Fruit fly (Drosophila melanogaster) whole organism, prepupa: ENCODE results near the gene cass.

Experiments used
- CG10631 ChIP-seq: fragments of 200-800 bp; sonication (Bioruptor generic); optimal IDR thresholded peaks from 2 replicates; lab custom pipeline; 2016; ENCODE audit warnings: missing biosample characterization, missing genetic modification characterization
- CG10669 ChIP-seq: fragments of 200-800 bp; sonication (Bioruptor generic); optimal IDR thresholded peaks from 3 replicates; lab custom pipeline; 2018; ENCODE audit warnings: missing biosample characterization, mild to moderate bottlenecking, missing genetic modification characterization, moderate library complexity
- CG11294 ChIP-seq: fragments of 200-800 bp; sonication (Bioruptor generic); IDR thresholded peaks from 2 replicates; pipeline ENCODE4 v1.3.6; 2022; ENCODE audit warnings: missing biosample characterization, missing genetic modification characterization
- CG11762 ChIP-seq: fragments of 200-800 bp; sonication (Bioruptor generic); optimal IDR thresholded peaks from 3 replicates; lab custom pipeline; 2016; ENCODE audit warnings: missing biosample characterization, missing genetic modification characterization; ENCODE audit not compliant: insufficient read depth
- CG11902 ChIP-seq: fragments of 200-800 bp; sonication (Bioruptor generic); optimal IDR thresholded peaks from 3 replicates; lab custom pipeline; 2016; ENCODE audit warnings: missing biosample characterization, missing genetic modification characterization
- CG15336 ChIP-seq: fragments of 200-800 bp; sonication (Bioruptor generic); IDR thresholded peaks from 2 replicates; pipeline ENCODE4 v1.3.6; 2022; ENCODE audit warnings: missing biosample characterization, missing genetic modification characterization
- CG32006 ChIP-seq: fragments of 200-800 bp; sonication (Bioruptor generic); optimal IDR thresholded peaks from 3 replicates; lab custom pipeline; 2017; ENCODE audit warnings: missing biosample characterization, mild to moderate bottlenecking, missing genetic modification characterization
- CG34406 ChIP-seq: fragments of 200-800 bp; sonication (Bioruptor generic); optimal IDR thresholded peaks from 3 replicates; lab custom pipeline; 2016; ENCODE audit warnings: missing biosample characterization, missing genetic modification characterization
- CG4318 ChIP-seq: fragments of 200-800 bp; sonication (Bioruptor generic); optimal IDR thresholded peaks from 3 replicates; lab custom pipeline; 2017; ENCODE audit warnings: missing biosample characterization, mild to moderate bottlenecking, missing genetic modification characterization
- CG6792 ChIP-seq: fragments of 200-800 bp; sonication (Bioruptor generic); optimal IDR thresholded peaks from 3 replicates; lab custom pipeline; 2016; ENCODE audit warnings: missing biosample characterization, missing genetic modification characterization
- CG6854 ChIP-seq: fragments of 200-800 bp; sonication (Bioruptor generic); optimal IDR thresholded peaks from 2 replicates; lab custom pipeline; 2017; ENCODE audit warnings: missing biosample characterization, mild to moderate bottlenecking, missing genetic modification characterization
- CG7368 ChIP-seq: fragments of 200-800 bp; sonication (Bioruptor generic); optimal IDR thresholded peaks from 3 replicates; lab custom pipeline; 2016; ENCODE audit warnings: missing biosample characterization, missing genetic modification characterization
- CG8119 ChIP-seq: fragments of 200-800 bp; sonication (Bioruptor generic); IDR thresholded peaks from 3 replicates; pipeline ENCODE4 v1.3.6; 2022; ENCODE audit warnings: missing biosample characterization, missing genetic modification characterization
- CG8319 ChIP-seq: fragments of 200-800 bp; sonication (Bioruptor generic); optimal IDR thresholded peaks from 3 replicates; lab custom pipeline; 2016; ENCODE audit warnings: missing biosample characterization, missing genetic modification characterization
- CG8632 ChIP-seq: fragments of 200-800 bp; sonication (Bioruptor generic); optimal IDR thresholded peaks from 3 replicates; lab custom pipeline; 2016; ENCODE audit warnings: missing biosample characterization, missing genetic modification characterization
- CG9139 ChIP-seq: fragments of 200-800 bp; sonication (Bioruptor generic); optimal IDR thresholded peaks from 3 replicates; lab custom pipeline; 2017; ENCODE audit warnings: missing biosample characterization, mild to moderate bottlenecking, missing genetic modification characterization
- Eip75B ChIP-seq: fragments of 200-800 bp; sonication (Bioruptor generic); optimal IDR thresholded peaks from 3 replicates; lab custom pipeline; 2016; ENCODE audit warnings: missing biosample characterization, missing genetic modification characterization
- Eip93F ChIP-seq: fragments of 200-800 bp; sonication (Bioruptor generic); optimal IDR thresholded peaks from 2 replicates; lab custom pipeline; 2016; ENCODE audit warnings: missing biosample characterization, mild to moderate bottlenecking, missing genetic modification characterization
- Ets21C ChIP-seq: fragments of 200-800 bp; sonication (Bioruptor generic); optimal IDR thresholded peaks from 3 replicates; lab custom pipeline; 2016; ENCODE audit warnings: missing biosample characterization, missing genetic modification characterization
- Gug ChIP-seq: fragments of 200-800 bp; sonication (Bioruptor generic); IDR thresholded peaks from 2 replicates; pipeline ENCODE4 v1.3.6; 2022; ENCODE audit warnings: missing biosample characterization, missing genetic modification characterization
- Hr38 ChIP-seq: sonication (Bioruptor generic); optimal IDR thresholded peaks from 2 replicates; lab custom pipeline; 2016; ENCODE audit warnings: missing biosample characterization, missing genetic modification characterization
- Hr39 ChIP-seq: fragments of 200-800 bp; sonication (Bioruptor generic); optimal IDR thresholded peaks from 2 replicates; lab custom pipeline; 2016; ENCODE audit warnings: missing biosample characterization, missing genetic modification characterization
- Met ChIP-seq: fragments of 200-800 bp; sonication (Bioruptor generic); optimal IDR thresholded peaks from 3 replicates; lab custom pipeline; 2016; ENCODE audit warnings: missing biosample characterization, missing genetic modification characterization
- OdsH ChIP-seq: fragments of 200-800 bp; sonication (Bioruptor generic); optimal IDR thresholded peaks from 3 replicates; lab custom pipeline; 2016; ENCODE audit warnings: missing biosample characterization, missing genetic modification characterization
- Smox ChIP-seq: fragments of 200-800 bp; sonication (Bioruptor generic); optimal IDR thresholded peaks from 3 replicates; lab custom pipeline; 2016; ENCODE audit warnings: missing biosample characterization, missing genetic modification characterization
- Sox14 ChIP-seq: fragments of 200-800 bp; sonication (Bioruptor generic); optimal IDR thresholded peaks from 3 replicates; lab custom pipeline; 2016; ENCODE audit warnings: missing biosample characterization, missing genetic modification characterization
- acj6 ChIP-seq: fragments of 200-800 bp; sonication (Bioruptor generic); optimal IDR thresholded peaks from 3 replicates; lab custom pipeline; 2016; ENCODE audit warnings: missing biosample characterization, missing genetic modification characterization
- fd59A ChIP-seq: fragments of 200-800 bp; sonication (Bioruptor generic); optimal IDR thresholded peaks from 2 replicates; lab custom pipeline; 2017; ENCODE audit warnings: missing biosample characterization, mild to moderate bottlenecking, missing genetic modification characterization, missing genetic modification reagents
- fkh ChIP-seq: fragments of 200-800 bp; sonication (Bioruptor generic); optimal IDR thresholded peaks from 3 replicates; lab custom pipeline; 2017; ENCODE audit warnings: missing biosample characterization, mild to moderate bottlenecking, missing genetic modification characterization, moderate library complexity
- pdm3 ChIP-seq: fragments of 200-800 bp; sonication (Bioruptor generic); optimal IDR thresholded peaks from 3 replicates; lab custom pipeline; 2016; ENCODE audit warnings: missing biosample characterization, missing genetic modification characterization
- salr ChIP-seq, 2 experiments: fragments of 200-800 bp; sonication (Bioruptor generic); optimal IDR thresholded peaks; 3 replicates each; lab custom pipeline; 2016 to 2018; ENCODE audit warnings: missing biosample characterization in 2 of 2, missing genetic modification characterization in 2 of 2, mild to moderate bottlenecking in 1 of 2
- spab ChIP-seq: fragments of 200-800 bp; sonication (Bioruptor generic); optimal IDR thresholded peaks from 2 replicates; lab custom pipeline; 2017; ENCODE audit warnings: missing biosample characterization, mild to moderate bottlenecking, missing genetic modification characterization, missing genetic modification reagents
- svp ChIP-seq: fragments of 200-800 bp; sonication (Bioruptor generic); peaks from one replicate; lab custom pipeline; 2016; ENCODE audit warnings: missing biosample characterization, missing genetic modification characterization
- vri ChIP-seq: fragments of 200-800 bp; sonication (Bioruptor generic); optimal IDR thresholded peaks from 3 replicates; lab custom pipeline; 2016; ENCODE audit warnings: missing biosample characterization, mild to moderate bottlenecking, missing genetic modification characterization

The cass gene

DNA sequence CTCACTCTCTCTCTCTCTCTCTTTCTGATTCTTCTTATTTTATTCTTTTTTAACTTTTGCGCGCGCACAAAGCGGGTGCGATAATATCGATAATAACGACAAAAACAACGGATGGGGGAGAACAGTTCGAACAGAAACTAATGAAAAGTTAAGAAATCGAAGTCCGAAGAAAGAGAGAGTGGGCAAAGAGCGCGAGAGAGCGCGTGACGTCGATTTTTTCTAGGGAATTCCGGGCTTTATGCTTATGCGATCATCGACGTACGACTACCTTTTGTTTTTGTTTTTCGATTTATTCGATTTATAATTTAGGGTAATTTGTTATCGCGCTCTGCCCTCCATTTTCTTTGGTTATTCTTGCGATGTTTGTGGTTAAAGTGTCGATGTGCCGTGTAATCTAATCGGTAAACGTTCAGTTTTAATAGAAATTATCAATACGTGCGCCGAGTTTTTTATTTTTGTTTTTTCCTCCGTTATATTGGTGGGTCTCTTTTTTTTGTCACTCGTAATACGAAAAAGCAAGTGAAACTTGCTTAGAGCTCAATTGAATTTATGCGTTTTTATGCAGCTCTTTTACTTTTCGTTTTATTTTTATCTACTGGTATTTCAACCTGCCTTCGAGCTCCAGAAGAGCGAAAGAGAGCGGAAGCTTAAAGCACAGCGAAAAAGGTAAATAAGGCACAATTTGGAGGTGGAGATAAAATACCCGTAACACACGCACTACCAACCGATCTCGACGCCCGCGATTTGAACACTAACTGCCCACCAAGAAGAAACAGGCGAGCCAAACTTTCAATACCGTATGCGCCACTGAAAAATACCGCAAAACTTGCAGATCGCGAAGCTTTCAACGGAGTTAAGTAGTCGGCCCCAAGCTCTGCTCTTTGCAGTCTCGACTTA lies 27.8 kb downstream of the cass start, which contains the start of gene dl (continued):
- TF ChIP-seq CG10631 (GFP tag; lab: Kevin White, UChicago) (peak; percentile 36), CG15336 (peak; percentile 70), CG10669 (peak; percentile 26), CG32006 (GFP tag; lab: Kevin White, UChicago) (peak; percentile 91), Sox14 (GFP tag; lab: Kevin White, UChicago) (peak; percentile 50), Ets21C (no peak), CG6792 (GFP tag; lab: Kevin White, UChicago) (peak; percentile 34), CG11762 (GFP tag; lab: Kevin White, UChicago) (peak; percentile 33), Met (GFP tag; lab: Kevin White, UChicago) (peak; percentile 51), fd59A (no peak)

DNA sequence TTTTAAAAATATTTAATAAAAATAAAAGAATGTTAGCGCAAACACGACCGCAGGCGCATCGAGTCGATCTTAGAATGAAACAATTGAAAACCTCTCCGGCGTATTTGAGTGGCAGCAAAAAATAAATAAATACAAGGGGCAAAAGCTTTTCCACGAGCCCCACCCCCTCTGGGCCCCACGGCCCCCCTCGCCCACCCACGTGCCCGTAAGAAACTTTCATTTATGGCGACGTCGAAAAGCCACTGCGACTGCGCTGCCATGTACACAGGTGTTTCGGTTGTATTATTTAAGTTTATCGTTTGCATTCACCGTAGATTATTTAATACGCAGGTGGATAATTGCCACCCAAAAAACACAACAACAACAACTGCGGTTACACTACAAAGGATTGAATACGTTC lies 29.3 kb downstream of the cass start:
- TF ChIP-seq Hr39 (GFP tag; lab: Kevin White, UChicago) (no peak), fkh (GFP tag; lab: Kevin White, UChicago) (peak; percentile 74), Ets21C (no peak), Hr38 (no peak), CG15336 (0 out of 2 replicates have a peak, but pooled peaks have one; percentile 9), vri (GFP tag; lab: Kevin White, UChicago) (peak; percentile 30)

DNA sequence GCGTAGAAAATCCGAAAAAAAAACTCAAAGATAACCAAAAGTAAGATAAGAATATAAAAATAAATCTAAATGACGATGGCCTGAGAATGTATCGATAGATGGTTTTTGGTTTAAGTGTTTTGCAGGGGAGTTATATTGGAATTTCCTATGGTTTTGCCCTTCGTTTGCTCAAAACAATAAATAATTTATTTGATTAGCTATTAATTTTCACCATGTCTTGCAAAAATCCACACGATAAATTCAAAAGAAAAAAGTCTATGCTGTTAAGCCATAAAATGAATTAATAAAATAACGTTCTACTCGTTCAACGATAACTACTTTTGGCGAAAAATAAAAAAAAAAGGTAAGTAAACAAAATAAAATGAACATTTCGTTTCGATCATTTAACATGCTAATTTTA lies 30.6 kb downstream of the cass start:
- no peak for TF ChIP-seq CG8119
- TF ChIP-seq CG11762 (GFP tag; lab: Kevin White, UChicago), result no peak
- no peak for TF ChIP-seq Hr38
- TF ChIP-seq, all 60 proteins: peak for 0

DNA sequence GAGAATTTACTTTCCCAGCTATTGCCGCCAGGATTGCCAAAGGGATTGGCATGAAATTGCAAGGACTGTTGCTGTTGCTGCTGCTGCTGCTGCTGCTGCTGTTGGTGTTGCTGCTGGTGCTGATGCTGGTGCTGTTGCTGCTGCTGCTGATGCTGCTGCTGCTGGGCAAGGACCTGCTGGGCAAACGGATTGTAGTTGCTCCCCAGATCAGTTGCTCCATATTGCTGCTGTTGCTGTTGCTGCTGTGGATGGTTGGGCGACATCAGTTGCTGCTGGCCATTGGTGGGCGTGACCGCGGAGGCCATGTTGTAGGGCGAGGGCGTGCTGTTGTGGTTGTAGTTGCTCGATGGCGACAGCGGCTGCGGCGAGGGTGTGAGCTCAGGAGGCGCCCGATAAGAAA lies 40.1 kb downstream of the cass start:
- TF ChIP-seq CG7368 (GFP tag; lab: Kevin White, UChicago), result no peak
- TF ChIP-seq CG8319 (GFP tag; lab: Kevin White, UChicago), result no peak
- TF ChIP-seq Eip93F (GFP tag; lab: Kevin White, UChicago), result no peak
- TF ChIP-seq Hr38, result no peak

DNA sequence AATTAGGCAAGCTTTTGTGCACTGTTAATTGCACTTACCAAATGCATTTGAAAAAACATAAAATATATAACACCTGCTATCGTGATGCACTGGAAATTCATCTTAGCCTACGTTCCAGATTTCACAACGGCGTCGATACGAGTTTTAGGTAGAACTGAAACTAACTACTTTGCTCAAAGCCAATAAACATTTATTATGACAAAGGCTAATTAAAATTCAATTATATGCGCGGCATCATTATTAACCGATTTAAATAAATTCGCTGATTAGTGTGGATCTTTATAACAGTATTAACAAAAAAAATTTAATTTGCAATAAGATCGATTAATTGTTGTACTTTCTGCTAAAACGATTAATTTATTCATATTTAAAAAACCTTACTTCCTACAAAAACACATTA lies 41.2 kb downstream of the cass start, which contains the start of gene CG33928:
CG33928 (minus strand) TSS at position 101 of the 400 bp plus-strand sequence.
- TF ChIP-seq svp (no peak), CG11902 (no peak), pdm3 (GFP tag; lab: Kevin White, UChicago) (no peak), Eip93F (GFP tag; lab: Kevin White, UChicago) (no peak), CG32006 (GFP tag; lab: Kevin White, UChicago) (no peak)

DNA sequence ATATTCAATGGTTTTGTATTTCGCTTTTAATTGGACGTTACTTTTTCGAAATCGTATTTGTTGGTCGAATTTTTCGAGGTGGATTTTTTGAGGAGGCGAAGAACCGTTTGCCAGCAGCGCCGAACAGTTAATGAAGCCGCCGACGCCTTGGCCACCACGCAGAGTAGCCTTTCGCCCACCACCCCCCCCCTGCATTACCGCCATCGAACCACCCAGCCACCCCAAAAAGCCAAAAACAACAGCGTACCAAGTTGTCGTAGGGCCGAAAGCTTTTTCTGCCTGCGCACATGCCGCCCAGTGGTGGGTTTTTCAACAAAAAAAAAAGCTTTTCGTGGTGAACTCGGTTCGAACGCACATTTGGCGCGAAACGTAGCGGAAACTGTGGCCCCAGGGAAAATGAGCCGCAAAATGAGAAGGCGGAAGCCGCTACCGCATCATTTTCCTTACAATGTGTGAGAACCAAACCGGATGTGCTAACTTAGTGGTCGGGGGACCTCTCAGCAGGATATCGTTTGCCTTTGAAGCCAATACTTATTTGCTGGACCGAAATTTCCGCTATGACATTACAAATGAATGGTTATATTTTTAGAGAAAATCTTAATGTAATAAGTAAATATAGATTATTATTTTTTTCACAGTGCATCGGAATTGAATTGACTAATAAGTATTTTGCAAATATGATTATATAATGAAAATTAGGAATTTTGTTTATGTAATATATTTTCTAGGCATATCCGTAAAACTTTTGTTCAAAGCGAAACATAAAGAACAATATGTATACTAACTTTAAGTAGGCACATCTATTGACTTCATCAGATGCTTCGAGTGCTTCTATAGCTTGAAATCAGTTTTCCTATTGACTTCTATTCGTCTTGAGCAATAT lies 44.4 kb downstream of the cass start, which contains the start of the genes Dif and CG5043:
Dif (minus strand) TSS at position 132 of the 883 bp plus-strand sequence.
CG5043 (plus strand) TSS at position 833 of the 883 bp plus-strand sequence.
- TF ChIP-seq Smox (no peak), CG8119 (0 out of 3 replicates have a peak, but pooled peaks have one; percentile 13)

DNA sequence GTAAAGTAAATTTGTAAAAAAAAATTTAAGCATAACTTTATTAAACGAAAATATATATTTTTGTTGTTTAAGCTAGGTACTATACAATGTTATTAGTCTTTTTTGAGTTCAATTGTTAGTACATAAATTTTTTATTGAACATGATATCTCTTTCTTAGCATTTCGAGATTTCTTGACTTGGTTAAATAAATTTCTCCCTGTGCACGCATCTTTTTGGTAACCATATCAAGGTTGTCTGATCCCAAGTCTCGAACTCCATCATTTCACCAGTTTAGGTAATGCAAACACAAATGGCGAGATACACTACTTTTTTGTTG lies 46.4 kb downstream of the cass start:
- TF ChIP-seq fkh (GFP tag; lab: Kevin White, UChicago) (no peak), CG11294 (GFP tag; lab: Robert Waterston, UW) (0 out of 2 replicates have a peak, but pooled peaks have one; percentile 16), CG6854 (GFP tag; lab: Kevin White, UChicago) (no peak), CG8319 (GFP tag; lab: Kevin White, UChicago) (peak; percentile 55), CG11902 (peak; percentile 53), CG9139 (GFP tag; lab: Kevin White, UChicago) (no peak), Eip93F (GFP tag; lab: Kevin White, UChicago) (no peak), CG4318 (peak; percentile 32), CG8119 (peak; percentile 84), OdsH (GFP tag; lab: Kevin White, UChicago) (peak; percentile 84), CG10631 (GFP tag; lab: Kevin White, UChicago) (peak; percentile 76), fd59A (no peak), salr (GFP tag; optimal IDR thresholded peaks at IDR 0.05; lab: Kevin White, UChicago) (peak in 1 of 2 experiments; percentile 71), Gug (GFP tag; lab: Robert Waterston, UW) (peak; percentile 36), CG34406 (GFP tag; lab: Kevin White, UChicago) (peak; percentile 77), Hr38 (no peak), acj6 (peak; percentile 76), pdm3 (GFP tag; lab: Kevin White, UChicago) (peak; percentile 79), CG8632 (peak; percentile 75), spab (GFP tag; lab: Kevin White, UChicago) (no peak), Eip75B (GFP tag; lab: Kevin White, UChicago) (peak; percentile 47)
